Worm (Caenorhabditis elegans) whole organism, mixed stage, embryonic: ENCODE measurements around the gene Y54G11A.2.

Experiments
- ces-1 ChIP-seq: fragments of 150-350 bp; optimal IDR thresholded peaks from 2 replicates; lab custom pipeline; 2014; ENCODE audit warnings: missing biosample characterization, missing genetic modification reagents, missing genetic modification characterization
- elt-1 ChIP-seq: sonication (generic microtip); optimal IDR thresholded peaks from 2 replicates; lab custom pipeline; 2017; ENCODE audit warnings: missing genetic modification characterization, mild to moderate bottlenecking, missing compliant biosample characterization, antibody characterized with exemption, moderate library complexity, borderline replicate concordance; ENCODE audit not compliant: insufficient read depth
- ham-2 ChIP-seq: fragments of 200-800 bp; sonication (Bioruptor generic); optimal IDR thresholded peaks from 2 replicates; lab custom pipeline; 2018; ENCODE audit warnings: mild to moderate bottlenecking, missing genetic modification characterization, missing compliant biosample characterization
- lin-13 ChIP-seq: fragments of 150-350 bp; optimal IDR thresholded peaks from 2 replicates; lab custom pipeline; 2014; ENCODE audit warnings: missing biosample characterization, missing genetic modification characterization
- lsy-2 ChIP-seq: fragments of 150-350 bp; optimal IDR thresholded peaks from 2 replicates; lab custom pipeline; 2014; ENCODE audit warnings: missing biosample characterization, missing genetic modification characterization
- mep-1 ChIP-seq: fragments of 150-350 bp; optimal IDR thresholded peaks from 2 replicates; lab custom pipeline; 2017; ENCODE audit warnings: missing biosample characterization, missing genetic modification reagents, missing genetic modification characterization, inconsistent platforms
- nhr-12 ChIP-seq: fragments of 150-350 bp; optimal IDR thresholded peaks from 2 replicates; lab custom pipeline; 2014; ENCODE audit warnings: missing biosample characterization, missing genetic modification characterization
- nhr-237 ChIP-seq: fragments of 150-350 bp; optimal IDR thresholded peaks from 2 replicates; lab custom pipeline; 2014; ENCODE audit warnings: missing biosample characterization, missing genetic modification characterization
- nhr-28 ChIP-seq: fragments of 150-350 bp; optimal IDR thresholded peaks from 2 replicates; lab custom pipeline; 2014; ENCODE audit warnings: missing biosample characterization, missing genetic modification characterization
- snpc-4 ChIP-seq: fragments of 150-350 bp; optimal IDR thresholded peaks from 2 replicates; lab custom pipeline; 2014; ENCODE audit warnings: missing biosample characterization, missing genetic modification characterization
- unc-39 ChIP-seq: fragments of 150-350 bp; optimal IDR thresholded peaks from 2 replicates; lab custom pipeline; 2014; ENCODE audit warnings: missing biosample characterization, missing genetic modification characterization
- zip-8 ChIP-seq: fragments of 150-350 bp; optimal IDR thresholded peaks from 2 replicates; lab custom pipeline; 2014; ENCODE audit warnings: missing biosample characterization, missing genetic modification characterization
- ztf-11 ChIP-seq: fragments of 150-350 bp; optimal IDR thresholded peaks from 2 replicates; lab custom pipeline; 2014; ENCODE audit warnings: missing biosample characterization, missing genetic modification characterization

- TF ChIP-seq snpc-4: no peak
- no peak for TF ChIP-seq unc-39 (tag; lab: Kevin White, UChicago)
- TF ChIP-seq zip-8: no peak
- TF ChIP-seq nhr-28 (tag; lab: Kevin White, UChicago): no peak
- TF ChIP-seq lin-13: no peak
- TF ChIP-seq nhr-12: no peak
- no peak for TF ChIP-seq ces-1 (GFP tag; lab: Kevin White, UChicago)
- TF ChIP-seq ham-2 (GFP tag; lab: Kevin White, UChicago): no peak
- TF ChIP-seq elt-1 (tag; lab: Kevin White, UChicago): no peak
- TF ChIP-seq nhr-237: no peak
- TF ChIP-seq lsy-2: no peak
- no peak for TF ChIP-seq mep-1
- TF ChIP-seq ztf-11 (tag; lab: Kevin White, UChicago): no peak
Measured at ce11 chrII:14218142-14218541, 34.0 kb upstream of the Y54G11A.2 start.
